Worm (Caenorhabditis elegans) whole organism, L4 larva: Measurements from ENCODE around the gene srx-26.

Experiments used
- F37D6.2 ChIP-seq: sonication (generic microtip); optimal IDR thresholded peaks from 2 replicates; lab custom pipeline; 2016; ENCODE audit warnings: mild to moderate bottlenecking, missing genetic modification characterization, missing compliant biosample characterization
- F44E2.7 ChIP-seq: fragments of 200-800 bp; sonication (Bioruptor generic); IDR thresholded peaks from 2 replicates; pipeline ENCODE4 v2.1.2; 2022; ENCODE audit warnings: missing genetic modification characterization, missing compliant biosample characterization
- F49E8.2 ChIP-seq: sonication (generic microtip); optimal IDR thresholded peaks from 2 replicates; lab custom pipeline; 2016; ENCODE audit warnings: missing compliant biosample characterization, mild to moderate bottlenecking, missing genetic modification characterization, borderline replicate concordance
- Y48G9A.11 ChIP-seq: fragments of 200-800 bp; sonication (Bioruptor generic); IDR thresholded peaks from 2 replicates; pipeline ENCODE4 v1.3.6; 2022; ENCODE audit warnings: missing genetic modification reagents, missing genetic modification characterization, missing compliant biosample characterization
- ZK337.2 ChIP-seq: fragments of 200-800 bp; sonication (Bioruptor generic); IDR thresholded peaks from 2 replicates; pipeline ENCODE4 v1.3.6; 2022; ENCODE audit warnings: missing genetic modification reagents, missing genetic modification characterization, missing compliant biosample characterization
- ZK546.5 ChIP-seq, 2 experiments: sonication (generic microtip); optimal IDR thresholded peaks; 2 replicates each; lab custom pipeline; 2017; ENCODE audit warnings: missing biosample characterization in 2 of 2, missing genetic modification characterization in 2 of 2
- aha-1 ChIP-seq: fragments of 150-350 bp; peaks from one replicate; lab custom pipeline; 2014; ENCODE audit warnings: missing biosample characterization, missing genetic modification characterization
- ama-1 ChIP-seq: fragments of 150-350 bp; optimal IDR thresholded peaks from 2 replicates; lab custom pipeline; 2014; ENCODE audit warnings: inconsistent platforms, mixed read lengths
- arid-1 ChIP-seq: fragments of 200-800 bp; sonication (Bioruptor generic); conservative IDR thresholded peaks from 2 replicates; pipeline ENCODE4 v1.3.6; 2022; ENCODE audit warnings: missing genetic modification reagents, missing genetic modification characterization, missing compliant biosample characterization
- attf-4 ChIP-seq: sonication (generic microtip); optimal IDR thresholded peaks from 3 replicates; lab custom pipeline; 2017; ENCODE audit warnings: missing biosample characterization, missing genetic modification characterization
- ceh-20 ChIP-seq: fragments of 200-800 bp; sonication (Bioruptor generic); IDR thresholded peaks from 2 replicates; pipeline ENCODE4 v1.3.6; 2022; ENCODE audit warnings: missing genetic modification reagents, missing genetic modification characterization, missing compliant biosample characterization
- ceh-44 ChIP-seq: fragments of 200-800 bp; sonication (Bioruptor generic); IDR thresholded peaks from 2 replicates; pipeline ENCODE4 v1.3.6; 2022; ENCODE audit warnings: missing genetic modification reagents, missing genetic modification characterization, missing compliant biosample characterization
- ceh-62 ChIP-seq: sonication (generic microtip); optimal IDR thresholded peaks from 2 replicates; lab custom pipeline; 2017; ENCODE audit warnings: missing biosample characterization, missing genetic modification characterization
- ceh-82 ChIP-seq: sonication (generic microtip); optimal IDR thresholded peaks from 2 replicates; lab custom pipeline; 2017; ENCODE audit warnings: missing biosample characterization, missing genetic modification characterization
- daf-16 ChIP-seq, 3 experiments: sonication (generic microtip); optimal IDR thresholded peaks; 2 replicates each; lab custom pipeline; 2016 to 2017; ENCODE audit warnings: missing genetic modification characterization in 3 of 3, missing genetic modification reagents in 3 of 3, mild to moderate bottlenecking in 2 of 3, missing compliant biosample characterization in 2 of 3, missing biosample characterization in 1 of 3, moderate library complexity in 1 of 3
- fkh-10 ChIP-seq: fragments of 150-350 bp; optimal IDR thresholded peaks from 2 replicates; lab custom pipeline; 2014; ENCODE audit warnings: missing biosample characterization, missing genetic modification reagents, missing genetic modification characterization
- hif-1 ChIP-seq, 2 experiments: sonication (generic microtip); optimal IDR thresholded peaks; 2 replicates each; lab custom pipeline; 2016 to 2017; ENCODE audit warnings: missing compliant biosample characterization in 2 of 2, missing genetic modification characterization in 2 of 2, missing genetic modification reagents in 2 of 2, missing genotype in 2 of 2, mild to moderate bottlenecking in 1 of 2
- lim-7 ChIP-seq: fragments of 200-800 bp; sonication (Bioruptor generic); IDR thresholded peaks from 2 replicates; pipeline ENCODE4 v1.3.6; 2022; ENCODE audit warnings: missing genetic modification characterization, missing compliant biosample characterization
- lin-29 ChIP-seq: fragments of 200-800 bp; sonication (Bioruptor generic); IDR thresholded peaks from 2 replicates; pipeline ENCODE4 v1.3.6; 2022; ENCODE audit warnings: missing genetic modification reagents, missing genetic modification characterization, missing compliant biosample characterization
- mep-1 ChIP-seq: fragments of 150-350 bp; sonication (generic microtip); optimal IDR thresholded peaks from 3 replicates; lab custom pipeline; 2014; ENCODE audit warnings: missing biosample characterization, missing genetic modification characterization
- nhr-10 ChIP-seq: fragments of 150-350 bp; optimal IDR thresholded peaks from 2 replicates; lab custom pipeline; 2014; ENCODE audit warnings: missing biosample characterization, missing genetic modification characterization
- nhr-48 ChIP-seq: sonication (generic microtip); optimal IDR thresholded peaks from 2 replicates; lab custom pipeline; 2016; ENCODE audit warnings: mild to moderate bottlenecking, missing genetic modification characterization, missing compliant biosample characterization
- pha-4 ChIP-seq, 2 experiments: fragments of 150-350 bp in 1 of 2; fragments of 200-800 bp in 1 of 2; sonication (Bioruptor generic) in 1 of 2; IDR thresholded peaks in 1 of 2; optimal IDR thresholded peaks in 1 of 2; 2 replicates each; pipeline versions ENCODE4 v1.3.6 to Lab custom; 2014 to 2022; ENCODE audit warnings: missing genetic modification characterization in 2 of 2, missing genetic modification reagents in 2 of 2, missing biosample characterization in 1 of 2, missing compliant biosample characterization in 1 of 2
- pqm-1 ChIP-seq: sonication (generic microtip); optimal IDR thresholded peaks from 2 replicates; lab custom pipeline; 2017; ENCODE audit warnings: missing biosample characterization, missing genetic modification characterization
- saeg-2 ChIP-seq: fragments of 200-800 bp; sonication (Bioruptor generic); IDR thresholded peaks from 2 replicates; pipeline ENCODE4 v1.3.6; 2022; ENCODE audit warnings: missing genetic modification reagents, missing genetic modification characterization, missing compliant biosample characterization
- set-16 ChIP-seq: fragments of 200-800 bp; sonication (Bioruptor generic); IDR thresholded peaks from 2 replicates; pipeline ENCODE4 v1.3.6; 2022; ENCODE audit warnings: missing genetic modification reagents, missing genetic modification characterization, missing compliant biosample characterization
- tra-1 ChIP-seq: fragments of 200-800 bp; sonication (Bioruptor generic); IDR thresholded peaks from 2 replicates; pipeline ENCODE4 v1.3.6; 2022; ENCODE audit warnings: missing genetic modification reagents, missing genetic modification characterization, missing compliant biosample characterization
- unc-39 ChIP-seq: sonication (generic microtip); optimal IDR thresholded peaks from 2 replicates; lab custom pipeline; 2017; ENCODE audit warnings: missing biosample characterization, missing genetic modification characterization
- unc-62 ChIP-seq, 3 experiments: fragments of 150-350 bp in 1 of 3; sonication (generic microtip); optimal IDR thresholded peaks in 2 of 3; peaks in 1 of 3; 1 replicate in 1 of 3; 2 replicates in 2 of 3; lab custom pipeline; 2014 to 2017; ENCODE audit warnings: missing biosample characterization in 3 of 3, missing genetic modification characterization in 3 of 3, missing genetic modification reagents in 3 of 3, missing genotype in 1 of 3
- zag-1 ChIP-seq: fragments of 150-350 bp; optimal IDR thresholded peaks from 2 replicates; lab custom pipeline; 2014; ENCODE audit warnings: missing biosample characterization, missing genetic modification characterization
- zfp-2 ChIP-seq: sonication (generic microtip); optimal IDR thresholded peaks from 2 replicates; lab custom pipeline; 2016; ENCODE audit warnings: mild to moderate bottlenecking, missing genetic modification characterization, missing compliant biosample characterization
- zfp-3 ChIP-seq: fragments of 200-800 bp; sonication (Bioruptor generic); conservative IDR thresholded peaks from 2 replicates; pipeline ENCODE4 v1.3.6; 2022; ENCODE audit warnings: missing genetic modification reagents, missing genetic modification characterization, missing compliant biosample characterization

The srx-26 gene

DNA sequence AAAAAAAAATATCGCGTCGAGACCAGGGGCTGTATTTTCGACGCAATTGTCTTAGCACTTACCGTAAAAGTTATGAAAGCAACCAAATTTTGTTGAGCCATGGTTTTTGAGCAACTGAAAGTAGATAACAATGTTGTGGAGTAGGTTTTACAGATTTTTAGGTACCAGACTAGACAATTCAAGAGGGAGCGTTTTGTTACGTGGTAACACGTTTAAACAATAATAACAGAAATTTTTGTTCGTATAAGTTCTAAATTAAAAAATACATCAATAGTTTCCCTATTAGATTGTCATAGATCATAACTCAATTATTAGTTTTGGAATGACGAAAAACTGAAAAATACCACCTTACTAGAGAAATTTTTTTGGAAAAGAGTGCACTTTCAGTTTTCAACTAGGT is 2.9 kb downstream of the srx-26 start, which contains the start of gene srx-24:
Gene srx-24 (minus strand): TSS at position 101 of the 400 bp plus-strand sequence.
- TF ChIP-seq ZK546.5 (tag; optimal IDR thresholded peaks at IDR 0.05; lab: Kevin White, UChicago): no peak
- no peak for TF ChIP-seq attf-4 (tag; lab: Kevin White, UChicago)
- TF ChIP-seq lin-29 (GFP tag; lab: Robert Waterston, UW): no peak
- TF ChIP-seq saeg-2: no peak
- no peak for TF ChIP-seq unc-62 (GFP tag; optimal IDR thresholded peaks at IDR 0.05 in 1 of 2; lab: Kevin White, UChicago)
- TF ChIP-seq unc-62 (tag; optimal IDR thresholded peaks at IDR 0.05; lab: Kevin White, UChicago): no peak
- TF ChIP-seq pha-4 (GFP tag; IDR thresholded peaks at IDR 0.05; lab: Robert Waterston, UW): no peak
- TF ChIP-seq pha-4 (tag; optimal IDR thresholded peaks at IDR 0.05; lab: Kevin White, UChicago): no peak

DNA sequence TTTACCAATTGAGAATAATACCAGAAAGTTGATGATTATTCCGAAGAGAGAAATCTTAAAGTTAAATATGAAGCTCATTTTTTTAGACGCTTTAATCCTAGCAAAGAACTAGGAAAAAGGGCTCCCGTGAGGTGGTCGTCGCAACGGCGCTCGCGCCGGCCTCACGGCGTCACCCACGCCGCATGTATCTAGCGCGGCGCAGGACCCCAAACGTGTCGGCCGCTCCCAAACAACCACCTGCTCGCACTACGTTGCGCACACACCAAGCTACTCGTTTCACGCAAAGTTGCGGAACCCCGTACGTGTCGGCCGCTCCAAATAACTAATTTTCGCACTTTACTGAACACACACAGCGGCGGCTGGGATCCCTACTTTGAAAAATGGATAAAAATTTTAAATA is 6.5 kb downstream of the srx-26 start:
- TF ChIP-seq nhr-10: no peak
- peak; percentile 85 for TF ChIP-seq set-16 (GFP tag; lab: Robert Waterston, UW)
- no peak for TF ChIP-seq pqm-1 (tag; lab: Kevin White, UChicago)

DNA sequence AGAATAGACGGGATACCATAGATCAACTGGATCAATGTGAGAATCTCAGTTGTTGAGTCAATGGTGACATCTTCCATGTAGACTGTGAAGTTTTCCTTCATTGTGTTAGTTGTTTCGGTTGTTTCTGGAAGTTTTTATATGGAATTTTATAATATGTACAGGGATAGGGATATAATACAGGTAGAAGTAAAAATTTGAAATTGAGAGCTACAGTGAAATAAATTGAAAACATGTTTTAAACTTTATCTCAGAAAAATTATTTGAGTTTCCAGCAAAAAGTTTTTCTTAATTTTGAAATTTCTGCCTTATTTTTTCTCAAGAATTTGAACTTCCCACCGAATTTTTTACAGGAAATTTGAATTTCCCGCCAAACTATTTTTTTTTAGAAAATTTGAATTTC is 10.6 kb downstream of the srx-26 start, which contains the start of gene srg-62:
Gene srg-62 (minus strand): TSS at position 101 of the 400 bp plus-strand sequence.
- TF ChIP-seq F37D6.2 (tag; lab: Kevin White, UChicago): no peak
- TF ChIP-seq mep-1: no peak
- TF ChIP-seq ceh-62 (tag; lab: Kevin White, UChicago): no peak

DNA sequence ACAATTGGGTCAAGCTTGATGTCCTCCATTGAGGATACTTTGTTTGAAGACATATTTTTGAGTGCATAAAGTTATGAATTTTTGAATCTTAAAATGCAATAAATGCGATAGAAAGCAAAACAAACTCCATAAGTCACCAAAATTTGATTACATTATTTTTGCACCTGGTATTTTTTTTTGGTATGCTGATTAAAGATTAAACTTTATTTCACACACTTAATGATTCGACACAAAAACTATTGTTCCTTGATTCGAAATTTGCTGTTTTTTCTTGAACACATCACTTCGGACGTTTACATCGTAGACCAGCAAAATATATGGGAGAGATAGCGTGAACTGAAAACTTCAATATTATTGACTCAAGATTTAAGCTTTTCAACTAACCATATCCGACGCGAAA is 12.7 kb downstream of the srx-26 start, which contains the start of gene srg-61:
Gene srg-61 (minus strand): TSS at position 101 of the 400 bp plus-strand sequence.
- no peak for TF ChIP-seq ceh-82 (tag; lab: Kevin White, UChicago)
- TF ChIP-seq nhr-48 (tag; lab: Kevin White, UChicago): no peak
- no peak for TF ChIP-seq hif-1 (tag; optimal IDR thresholded peaks at IDR 0.05; lab: Kevin White, UChicago)
- TF ChIP-seq Y48G9A.11 (GFP tag; lab: Robert Waterston, UW): no peak
- no peak for TF ChIP-seq unc-39
- no peak for TF ChIP-seq ceh-44 (GFP tag; lab: Robert Waterston, UW)
- TF ChIP-seq ama-1: no peak
- no peak for TF ChIP-seq zfp-3 (GFP tag; lab: Robert Waterston, UW)
- no peak for TF ChIP-seq zfp-2 (tag; lab: Kevin White, UChicago)
- no peak for TF ChIP-seq ZK337.2 (GFP tag; lab: Robert Waterston, UW)
- no peak for TF ChIP-seq F49E8.2 (tag; lab: Kevin White, UChicago)
- TF ChIP-seq zag-1: no peak
- TF ChIP-seq fkh-10 (GFP tag; lab: Kevin White, UChicago): no peak
- no peak for TF ChIP-seq ZK546.5 (tag; optimal IDR thresholded peaks at IDR 0.05; lab: Kevin White, UChicago)
- no peak for TF ChIP-seq arid-1 (GFP tag; lab: Robert Waterston, UW)
- no peak for TF ChIP-seq tra-1 (GFP tag; lab: Robert Waterston, UW)
- no peak for TF ChIP-seq aha-1 (tag; lab: Kevin White, UChicago)

DNA sequence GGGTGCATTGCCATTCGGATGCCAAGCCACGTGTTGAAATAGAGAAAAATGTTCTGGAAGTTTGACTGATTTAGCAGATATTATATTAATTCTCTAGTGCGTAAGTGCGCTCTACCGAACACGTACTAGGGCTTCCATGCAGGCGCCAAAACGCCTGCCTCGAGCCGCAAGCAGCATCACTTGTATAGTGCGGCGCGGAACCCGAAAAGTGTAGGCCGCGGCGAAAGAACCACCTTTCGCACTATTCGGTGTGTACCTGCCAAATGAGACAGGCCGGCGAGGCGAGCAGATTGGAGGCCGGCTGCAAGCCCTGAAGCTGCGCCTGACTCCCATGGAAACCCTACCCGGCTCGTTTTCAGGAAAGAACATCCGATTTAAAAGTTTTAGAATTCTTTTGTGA is 13.3 kb downstream of the srx-26 start:
- TF ChIP-seq set-16 (GFP tag; lab: Robert Waterston, UW): peak; percentile 84
- no peak for TF ChIP-seq F44E2.7 (GFP tag; lab: Robert Waterston, UW)
- TF ChIP-seq daf-16 (GFP tag; optimal IDR thresholded peaks at IDR 0.05; lab: Kevin White, UChicago): no peak
- TF ChIP-seq daf-16 (tag; optimal IDR thresholded peaks at IDR 0.05; lab: Kevin White, UChicago): no peak
- peak; percentile 42 for TF ChIP-seq aha-1 (tag; lab: Kevin White, UChicago)
- TF ChIP-seq lim-7 (GFP tag; lab: Robert Waterston, UW): 0 out of 2 replicates have a peak, but pooled peaks have one; percentile 18
- TF ChIP-seq ceh-20 (GFP tag; lab: Robert Waterston, UW): no peak
- 0 out of 2 replicates have a peak, but pooled peaks have one; percentile 23 for TF ChIP-seq Y48G9A.11 (GFP tag; lab: Robert Waterston, UW)
- TF ChIP-seq, all 104 proteins: peak for 4
